Worm (Caenorhabditis elegans): ENCODE data around the gene srg-17.

DNA sequence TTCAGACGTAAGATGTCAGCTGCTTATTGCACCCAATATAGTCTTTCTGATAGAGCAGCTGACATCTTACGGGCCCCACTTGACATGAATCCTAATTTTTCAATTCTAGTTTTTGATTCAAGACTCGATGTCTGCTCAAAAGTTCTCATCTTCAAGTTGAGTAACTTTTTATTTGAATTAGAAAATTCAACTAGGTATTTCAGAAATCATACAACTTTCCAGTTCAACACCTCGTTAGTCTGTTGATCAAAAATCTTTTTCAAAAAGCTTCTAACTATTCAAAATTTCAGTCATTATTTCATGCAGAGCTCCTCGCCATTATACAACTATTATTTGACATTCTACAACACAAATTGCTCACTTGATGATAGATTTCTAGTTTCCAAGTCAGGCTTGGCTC lies 38.4 kb downstream of the srg-17 start, which contains the start of gene srh-73:
- TF ChIP-seq Y55F3AM.14 (GFP tag; optimal IDR thresholded peaks at IDR 0.05) (no peak), nhr-12 (tag; optimal IDR thresholded peaks at IDR 0.05) (no peak), ceh-82 (tag; optimal IDR thresholded peaks at IDR 0.05) (no peak), lin-39 (tag; optimal IDR thresholded peaks at IDR 0.05) (no peak), nhr-77 (tag; optimal IDR thresholded peaks at IDR 0.05) (no peak), sma-9 (GFP tag; optimal IDR thresholded peaks at IDR 0.05) (no peak), sma-9 (tag; optimal IDR thresholded peaks at IDR 0.05) (no peak), nhr-21 (tag; optimal IDR thresholded peaks at IDR 0.05) (no peak), unc-62 (GFP tag; optimal IDR thresholded peaks at IDR 0.05) (no peak), sem-4 (tag; optimal IDR thresholded peaks at IDR 0.05) (no peak), ztf-11 (tag; optimal IDR thresholded peaks at IDR 0.05) (no peak), nhr-10 (tag; optimal IDR thresholded peaks at IDR 0.05) (no peak)

Data from whole organism, L2 larva.